Worm (Caenorhabditis elegans) whole organism, midembryonic: ENCODE data around the gene parn-1.

ENCODE experiments used
- T22C8.4 ChIP-seq: fragments of 200-800 bp; sonication (Bioruptor generic); IDR thresholded peaks from 2 replicates; pipeline ENCODE4 v1.3.6; 2022; ENCODE audit warnings: missing genetic modification characterization, missing compliant biosample characterization
- flt-1 ChIP-seq: fragments of 200-800 bp; sonication (Bioruptor generic); IDR thresholded peaks from 2 replicates; pipeline ENCODE4 v1.3.6; 2022; ENCODE audit warnings: missing genetic modification characterization, missing compliant biosample characterization
- klf-2 ChIP-seq: fragments of 200-800 bp; sonication (Bioruptor generic); conservative IDR thresholded peaks from 2 replicates; pipeline ENCODE4 v1.3.6; 2022; ENCODE audit warnings: missing genetic modification reagents, missing genetic modification characterization, missing compliant biosample characterization
- med-1 ChIP-seq: sonication (generic microtip); optimal IDR thresholded peaks from 2 replicates; lab custom pipeline; 2017; ENCODE audit warnings: missing genetic modification characterization, mild to moderate bottlenecking, missing compliant biosample characterization, antibody characterized with exemption, missing genetic modification reagents; ENCODE audit not compliant: insufficient read depth
- tab-1 ChIP-seq: fragments of 200-800 bp; sonication (Bioruptor generic); IDR thresholded peaks from 2 replicates; pipeline ENCODE4 v1.3.6; 2022; ENCODE audit warnings: missing genetic modification characterization, missing compliant biosample characterization
- ztf-23 ChIP-seq: fragments of 200-800 bp; sonication (Bioruptor generic); IDR thresholded peaks from 2 replicates; pipeline ENCODE4 v1.3.6; 2022; ENCODE audit warnings: missing genetic modification reagents, missing genetic modification characterization, missing compliant biosample characterization
- ztf-29 ChIP-seq: fragments of 200-800 bp; sonication (Bioruptor generic); IDR thresholded peaks from 2 replicates; pipeline ENCODE4 v1.3.6; 2022; ENCODE audit warnings: missing genetic modification reagents, missing genetic modification characterization, missing compliant biosample characterization

DNA sequence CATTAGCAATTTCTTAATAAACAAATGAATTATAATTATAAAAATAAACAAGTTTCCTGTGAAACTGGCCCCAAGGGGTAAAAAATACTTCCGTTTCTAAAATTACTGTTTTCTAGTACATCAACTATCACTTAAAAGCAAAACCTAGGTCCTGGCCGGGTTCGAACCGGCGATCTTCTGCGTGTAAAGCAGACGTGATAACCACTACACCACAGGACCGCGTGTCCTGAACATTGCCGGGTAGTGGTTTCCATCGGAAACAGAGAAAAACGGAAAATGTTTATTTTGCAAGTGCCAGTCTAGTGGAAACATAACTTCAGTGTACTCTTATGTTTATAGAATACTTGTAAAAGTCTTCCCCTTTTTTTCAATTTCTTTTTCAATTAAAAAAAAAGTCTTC lies 11.8 kb downstream of the parn-1 start:
- TF ChIP-seq klf-2 (no peak), flt-1 (GFP tag; lab: Robert Waterston, UW) (no peak), ztf-29 (no peak), ztf-23 (no peak), T22C8.4 (GFP tag; lab: Robert Waterston, UW) (no peak), tab-1 (GFP tag; lab: Robert Waterston, UW) (no peak), med-1 (GFP tag; lab: Kevin White, UChicago) (no peak)
